Worm (Caenorhabditis elegans) whole organism, L2 larva: ENCODE results near the gene R01H2.2.

Experiments
- C34F6.9 ChIP-seq: fragments of 150-350 bp; optimal IDR thresholded peaks from 2 replicates; lab custom pipeline; 2014; ENCODE audit warnings: missing biosample characterization, missing genetic modification characterization
- F13H6.1 ChIP-seq: sonication (generic microtip); optimal IDR thresholded peaks from 2 replicates; lab custom pipeline; 2016; ENCODE audit warnings: missing genetic modification characterization, missing compliant biosample characterization
- R02D3.7 ChIP-seq: fragments of 150-350 bp; optimal IDR thresholded peaks from 2 replicates; lab custom pipeline; 2014; ENCODE audit warnings: missing biosample characterization, missing genetic modification characterization
- Y55F3AM.14 ChIP-seq: fragments of 200-800 bp; sonication (Bioruptor generic); optimal IDR thresholded peaks from 2 replicates; lab custom pipeline; 2018; ENCODE audit warnings: mild to moderate bottlenecking, missing genetic modification characterization, missing compliant biosample characterization
- ZK546.5 ChIP-seq: sonication (generic microtip); optimal IDR thresholded peaks from 2 replicates; lab custom pipeline; 2017; ENCODE audit warnings: missing biosample characterization, missing genetic modification characterization
- alr-1 ChIP-seq: fragments of 150-350 bp; optimal IDR thresholded peaks from 2 replicates; lab custom pipeline; 2014; ENCODE audit warnings: missing biosample characterization, missing genetic modification characterization
- aly-2 ChIP-seq: fragments of 150-350 bp; optimal IDR thresholded peaks from 2 replicates; lab custom pipeline; 2014; ENCODE audit warnings: missing biosample characterization, missing genetic modification characterization
- ama-1 ChIP-seq: fragments of 150-350 bp; optimal IDR thresholded peaks from 2 replicates; lab custom pipeline; 2018; ENCODE audit warnings: inconsistent platforms
- blmp-1 ChIP-seq: sonication (generic microtip); optimal IDR thresholded peaks from 2 replicates; lab custom pipeline; 2017; ENCODE audit warnings: missing genetic modification characterization, mild to moderate bottlenecking, missing compliant biosample characterization, antibody characterized with exemption, moderate library complexity; ENCODE audit not compliant: insufficient read depth
- ceh-16 ChIP-seq: fragments of 150-350 bp; optimal IDR thresholded peaks from 2 replicates; lab custom pipeline; 2014; ENCODE audit warnings: missing biosample characterization, missing genetic modification characterization
- ceh-82 ChIP-seq: fragments of 150-350 bp; optimal IDR thresholded peaks from 2 replicates; lab custom pipeline; 2014; ENCODE audit warnings: missing biosample characterization, missing genetic modification characterization
- crh-2 ChIP-seq: sonication (generic microtip); optimal IDR thresholded peaks from 2 replicates; lab custom pipeline; 2017; ENCODE audit warnings: missing biosample characterization, missing genetic modification characterization
- dmd-4 ChIP-seq: sonication (generic microtip); optimal IDR thresholded peaks from 2 replicates; lab custom pipeline; 2017; ENCODE audit warnings: missing biosample characterization, missing genetic modification characterization
- egl-27 ChIP-seq: sonication (generic microtip); optimal IDR thresholded peaks from 3 replicates; lab custom pipeline; 2017; ENCODE audit warnings: missing biosample characterization, missing genetic modification reagents, missing genetic modification characterization
- elt-1 ChIP-seq: fragments of 150-350 bp; optimal IDR thresholded peaks from 2 replicates; lab custom pipeline; 2014; ENCODE audit warnings: missing biosample characterization, missing genetic modification characterization
- elt-3 ChIP-seq: sonication (generic microtip); optimal IDR thresholded peaks from 2 replicates; lab custom pipeline; 2017; ENCODE audit warnings: missing biosample characterization, missing genetic modification characterization
- fos-1 ChIP-seq: fragments of 150-350 bp; optimal IDR thresholded peaks from 2 replicates; lab custom pipeline; 2014; ENCODE audit warnings: missing biosample characterization, missing genetic modification characterization
- gmeb-1 ChIP-seq: fragments of 150-350 bp; optimal IDR thresholded peaks from 2 replicates; lab custom pipeline; 2014; ENCODE audit warnings: missing biosample characterization, missing genetic modification characterization
- lin-11 ChIP-seq: fragments of 150-350 bp; sonication (generic microtip); optimal IDR thresholded peaks from 2 replicates; lab custom pipeline; 2014; ENCODE audit warnings: missing biosample characterization, missing genetic modification characterization, inconsistent platforms, mixed read lengths
- lin-13 ChIP-seq: fragments of 150-350 bp; optimal IDR thresholded peaks from 2 replicates; lab custom pipeline; 2014; ENCODE audit warnings: missing biosample characterization, missing genetic modification reagents, missing genetic modification characterization
- lin-39 ChIP-seq: fragments of 150-350 bp; optimal IDR thresholded peaks from 2 replicates; lab custom pipeline; 2014; ENCODE audit warnings: missing biosample characterization, missing genetic modification reagents, missing genetic modification characterization
- lsy-2 ChIP-seq, 2 experiments: fragments of 150-350 bp in 1 of 2; sonication (generic microtip) in 1 of 2; optimal IDR thresholded peaks; 2 replicates each; lab custom pipeline; 2014 to 2017; ENCODE audit warnings: missing biosample characterization in 2 of 2, missing genetic modification characterization in 2 of 2
- mab-5 ChIP-seq: fragments of 150-350 bp; optimal IDR thresholded peaks from 2 replicates; lab custom pipeline; 2014; ENCODE audit warnings: missing biosample characterization, missing genetic modification characterization
- mbf-1 ChIP-seq: sonication (generic microtip); optimal IDR thresholded peaks from 2 replicates; lab custom pipeline; 2017; ENCODE audit warnings: missing biosample characterization, missing genetic modification characterization
- mdl-1 ChIP-seq, 2 experiments: fragments of 150-350 bp in 1 of 2; sonication (generic microtip) in 1 of 2; optimal IDR thresholded peaks; 2 replicates each; lab custom pipeline; 2017; ENCODE audit warnings: missing biosample characterization in 2 of 2, missing genetic modification characterization in 2 of 2
- nhr-10 ChIP-seq: sonication (generic microtip); optimal IDR thresholded peaks from 2 replicates; lab custom pipeline; 2017; ENCODE audit warnings: missing biosample characterization, missing genetic modification characterization
- nhr-11 ChIP-seq: fragments of 150-350 bp; optimal IDR thresholded peaks from 2 replicates; lab custom pipeline; 2014; ENCODE audit warnings: missing biosample characterization, missing genetic modification characterization
- nhr-12 ChIP-seq: fragments of 150-350 bp; optimal IDR thresholded peaks from 2 replicates; lab custom pipeline; 2014; ENCODE audit warnings: missing biosample characterization, missing genetic modification characterization
- nhr-129 ChIP-seq: fragments of 150-350 bp; optimal IDR thresholded peaks from 2 replicates; lab custom pipeline; 2014; ENCODE audit warnings: missing biosample characterization, missing genetic modification characterization
- nhr-21 ChIP-seq: fragments of 150-350 bp; optimal IDR thresholded peaks from 2 replicates; lab custom pipeline; 2014; ENCODE audit warnings: missing biosample characterization, missing genetic modification characterization
- nhr-23 ChIP-seq: fragments of 150-350 bp; optimal IDR thresholded peaks from 2 replicates; lab custom pipeline; 2014; ENCODE audit warnings: missing biosample characterization, missing genetic modification reagents, missing genetic modification characterization
- nhr-237 ChIP-seq: fragments of 150-350 bp; optimal IDR thresholded peaks from 2 replicates; lab custom pipeline; 2014; ENCODE audit warnings: missing biosample characterization, missing genetic modification characterization
- nhr-25 ChIP-seq: fragments of 150-350 bp; sonication (generic microtip); optimal IDR thresholded peaks from 3 replicates; lab custom pipeline; 2014; ENCODE audit warnings: missing biosample characterization, missing genetic modification characterization
- nhr-6 ChIP-seq: fragments of 150-350 bp; optimal IDR thresholded peaks from 2 replicates; lab custom pipeline; 2014; ENCODE audit warnings: missing biosample characterization, missing genetic modification characterization
- nhr-77 ChIP-seq: fragments of 150-350 bp; optimal IDR thresholded peaks from 2 replicates; lab custom pipeline; 2014; ENCODE audit warnings: missing biosample characterization, missing genetic modification characterization
- peb-1 ChIP-seq: fragments of 150-350 bp; optimal IDR thresholded peaks from 2 replicates; lab custom pipeline; 2014; ENCODE audit warnings: missing biosample characterization, missing genetic modification characterization
- sem-4 ChIP-seq: fragments of 150-350 bp; optimal IDR thresholded peaks from 2 replicates; lab custom pipeline; 2014; ENCODE audit warnings: missing biosample characterization, missing genetic modification reagents, missing genetic modification characterization
- skn-1 ChIP-seq: sonication (generic microtip); optimal IDR thresholded peaks from 2 replicates; lab custom pipeline; 2017; ENCODE audit warnings: missing biosample characterization, missing genetic modification characterization
- sma-3 ChIP-seq: sonication (generic microtip); optimal IDR thresholded peaks from 2 replicates; lab custom pipeline; 2016; ENCODE audit warnings: missing genetic modification reagents, missing genetic modification characterization, missing compliant biosample characterization
- sma-9 ChIP-seq, 2 experiments: fragments of 150-350 bp in 1 of 2; sonication (generic microtip) in 1 of 2; optimal IDR thresholded peaks; 2 replicates each; lab custom pipeline; 2014 to 2016; ENCODE audit warnings: missing genetic modification characterization in 2 of 2, mild to moderate bottlenecking in 1 of 2, missing biosample characterization in 1 of 2, missing compliant biosample characterization in 1 of 2, missing genetic modification reagents in 1 of 2, moderate library complexity in 1 of 2
- snpc-4 ChIP-seq: fragments of 150-350 bp; optimal IDR thresholded peaks from 2 replicates; lab custom pipeline; 2014; ENCODE audit warnings: missing biosample characterization, missing genetic modification characterization
- unc-39 ChIP-seq: fragments of 150-350 bp; optimal IDR thresholded peaks from 2 replicates; lab custom pipeline; 2014; ENCODE audit warnings: missing biosample characterization, missing genetic modification characterization
- unc-55 ChIP-seq: fragments of 150-350 bp; sonication (generic microtip); optimal IDR thresholded peaks from 3 replicates; lab custom pipeline; 2014; ENCODE audit warnings: missing biosample characterization, missing genetic modification reagents, missing genetic modification characterization
- unc-62 ChIP-seq: fragments of 150-350 bp; optimal IDR thresholded peaks from 2 replicates; lab custom pipeline; 2014; ENCODE audit warnings: missing biosample characterization, missing genetic modification reagents, missing genetic modification characterization
- zag-1 ChIP-seq: fragments of 150-350 bp; optimal IDR thresholded peaks from 2 replicates; lab custom pipeline; 2014; ENCODE audit warnings: missing biosample characterization, missing genetic modification characterization
- ztf-1 ChIP-seq: fragments of 200-800 bp; sonication (Bioruptor generic); conservative IDR thresholded peaks from 2 replicates; pipeline ENCODE4 v1.3.6; 2022; ENCODE audit warnings: missing genetic modification characterization, missing compliant biosample characterization
- ztf-11 ChIP-seq: sonication (generic microtip); optimal IDR thresholded peaks from 2 replicates; lab custom pipeline; 2017; ENCODE audit warnings: missing biosample characterization, missing genetic modification characterization
- ztf-4 ChIP-seq: fragments of 150-350 bp; optimal IDR thresholded peaks from 2 replicates; lab custom pipeline; 2014; ENCODE audit warnings: missing biosample characterization, missing genetic modification characterization

R01H2.2 gene

DNA sequence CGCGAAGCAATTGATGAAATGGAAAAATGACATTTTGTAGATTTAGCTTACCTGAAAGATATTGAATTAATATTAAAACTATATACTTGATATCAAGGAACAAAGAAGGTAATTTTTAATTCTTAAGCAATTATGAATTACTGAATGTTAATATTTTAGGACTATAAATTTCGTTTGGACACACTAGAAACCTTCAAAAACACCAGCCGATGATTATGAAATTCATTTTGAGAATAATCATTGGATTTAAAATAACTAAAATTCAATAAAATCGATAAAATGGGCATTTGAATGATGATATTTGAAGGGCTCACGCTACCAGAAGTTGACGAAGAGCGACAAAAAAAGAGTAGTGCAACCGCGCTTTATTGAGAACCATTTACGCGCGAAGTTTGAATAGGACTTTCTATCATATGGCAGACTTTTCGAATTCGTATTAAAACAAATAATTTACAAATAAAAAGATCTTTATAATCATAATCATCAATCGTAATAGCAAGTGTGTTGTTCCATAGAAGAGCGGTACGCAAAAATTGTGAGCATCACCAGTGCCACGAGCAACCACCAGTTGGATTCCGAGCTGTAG is 17.6 kb downstream of the R01H2.2 start, which contains the start of gene ZK418.5:
TSS of gene ZK418.5 (minus strand) at position 51 of the 586 bp plus-strand sequence.
- TF ChIP-seq dmd-4 (tag; lab: Kevin White, UChicago) (no peak), ama-1 (lab: Kevin White, UChicago) (no peak), alr-1 (tag; lab: Kevin White, UChicago) (no peak), unc-55 (peak; percentile 70), skn-1 (tag; lab: Kevin White, UChicago) (peak; percentile 28), crh-2 (tag; lab: Kevin White, UChicago) (peak; percentile 49), ztf-1 (GFP tag; lab: Robert Waterston, UW) (no peak), nhr-21 (tag; lab: Kevin White, UChicago) (no peak), lin-13 (GFP tag; lab: Kevin White, UChicago) (peak; percentile 45), ZK546.5 (tag; lab: Kevin White, UChicago) (no peak), ceh-16 (tag; lab: Kevin White, UChicago) (no peak), mdl-1 (tag; optimal IDR thresholded peaks at IDR 0.05; lab: Kevin White, UChicago) (no peak), nhr-25 (tag; lab: Kevin White, UChicago) (no peak), nhr-10 (no peak), nhr-11 (tag; lab: Kevin White, UChicago) (no peak), nhr-129 (tag; lab: Kevin White, UChicago) (peak; percentile 55), nhr-237 (tag; lab: Kevin White, UChicago) (no peak), R02D3.7 (tag; lab: Kevin White, UChicago) (no peak), lin-39 (tag; lab: Kevin White, UChicago) (no peak), ztf-11 (tag; lab: Kevin White, UChicago) (no peak), unc-39 (tag; lab: Kevin White, UChicago) (no peak), Y55F3AM.14 (GFP tag; lab: Kevin White, UChicago) (no peak), lin-11 (tag; lab: Kevin White, UChicago) (no peak), snpc-4 (tag; lab: Kevin White, UChicago) (no peak), fos-1 (tag; lab: Kevin White, UChicago) (no peak), elt-1 (tag; lab: Kevin White, UChicago) (no peak), sma-9 (GFP tag; optimal IDR thresholded peaks at IDR 0.05; lab: Kevin White, UChicago) (peak; percentile 28), sma-9 (tag; optimal IDR thresholded peaks at IDR 0.05; lab: Kevin White, UChicago) (no peak), nhr-77 (tag; lab: Kevin White, UChicago) (no peak), aly-2 (no peak), unc-62 (GFP tag; lab: Kevin White, UChicago) (no peak), gmeb-1 (peak; percentile 97), egl-27 (peak; percentile 3), elt-3 (tag; lab: Kevin White, UChicago) (no peak), nhr-23 (tag; lab: Kevin White, UChicago) (no peak), nhr-12 (tag; lab: Kevin White, UChicago) (no peak), ztf-4 (tag; lab: Kevin White, UChicago) (no peak), nhr-6 (tag; lab: Kevin White, UChicago) (no peak), lsy-2 (tag; optimal IDR thresholded peaks at IDR 0.05; lab: Kevin White, UChicago) (peak; percentile 30 to 77), peb-1 (tag; lab: Kevin White, UChicago) (no peak), sma-3 (GFP tag; lab: Kevin White, UChicago) (peak; percentile 41), sem-4 (tag; lab: Kevin White, UChicago) (no peak), mbf-1 (tag; lab: Kevin White, UChicago) (no peak), F13H6.1 (tag; lab: Kevin White, UChicago) (no peak), zag-1 (no peak), blmp-1 (no peak), mab-5 (tag; lab: Kevin White, UChicago) (peak; percentile 25), ceh-82 (tag; lab: Kevin White, UChicago) (no peak), C34F6.9 (tag; lab: Kevin White, UChicago) (peak; percentile 56)
